Fruit fly (Drosophila melanogaster): ENCODE data around the gene LSm-4.

The LSm-4 gene

dm6 chr2L:10395642-10396487, 9.1 kb downstream of the LSm-4 start, which contains the start of gene Mdh1 (continued):
- TF ChIP-seq Lhr (GFP tag; optimal IDR thresholded peaks at IDR 0.05) (no peak), Drgx (GFP tag; IDR thresholded peaks at IDR 0.05) (no peak), CG31441 (GFP tag; IDR thresholded peaks at IDR 0.05) (peak; percentile 97), sob (GFP tag; IDR thresholded peaks at IDR 0.05) (no peak), Nf-YB (GFP tag; optimal IDR thresholded peaks at IDR 0.05) (peak; percentile 6), CG31388 (GFP tag; optimal IDR thresholded peaks at IDR 0.05) (no peak), cad (GFP tag; optimal IDR thresholded peaks at IDR 0.05) (no peak), CG8388 (GFP tag; optimal IDR thresholded peaks at IDR 0.05) (no peak), CG11085 (GFP tag; IDR thresholded peaks at IDR 0.05) (no peak), phol (tag; optimal IDR thresholded peaks at IDR 0.05) (peak; percentile 25), CG3995 (GFP tag; optimal IDR thresholded peaks at IDR 0.05) (peak; percentile 99), CG4328 (GFP tag; optimal IDR thresholded peaks at IDR 0.05) (no peak), corto (GFP tag; optimal IDR thresholded peaks at IDR 0.05) (peak; percentile 34), BEAF-32 (GFP tag; optimal IDR thresholded peaks at IDR 0.05) (no peak), CG12942 (GFP tag; optimal IDR thresholded peaks at IDR 0.05) (no peak), Sry-δ (GFP tag; optimal IDR thresholded peaks at IDR 0.05) (peak; percentile 53), eyg (GFP tag; optimal IDR thresholded peaks at IDR 0.05) (no peak), Dref (GFP tag; IDR thresholded peaks at IDR 0.05) (peak; percentile 58), CG34376 (GFP tag; optimal IDR thresholded peaks at IDR 0.05) (peak; percentile 37), CG9797 (GFP tag; optimal IDR thresholded peaks at IDR 0.05) (no peak), repo (GFP tag; optimal IDR thresholded peaks at IDR 0.05) (no peak), Doc2 (GFP tag; IDR thresholded peaks at IDR 0.05) (no peak), CG6791 (GFP tag; IDR thresholded peaks at IDR 0.05; ENCODE audit: partially characterized antibody) (no peak), Nf-YC (tag; optimal IDR thresholded peaks at IDR 0.05) (peak; percentile 29), kah (GFP tag; optimal IDR thresholded peaks at IDR 0.05) (no peak)

- TF ChIP-seq da (GFP tag; optimal IDR thresholded peaks at IDR 0.05) (no peak), eve (GFP tag; optimal IDR thresholded peaks at IDR 0.05) (peak in 1 of 2 experiments; percentile 13)
These were observed 10.0 kb downstream of the LSm-4 start for dm6 chr2L:10395035-10395434.

dm6 chr2L:10393467-10393866, 11.5 kb downstream of the LSm-4 start:
- peak; percentile 99 for TF ChIP-seq sug (tag; optimal IDR thresholded peaks at IDR 0.05)
- no peak for TF ChIP-seq E2f1 (GFP tag; IDR thresholded peaks at IDR 0.05)
- peak; percentile 50 for TF ChIP-seq CG34376 (GFP tag; optimal IDR thresholded peaks at IDR 0.05)
- TF ChIP-seq Bgb (GFP tag; IDR thresholded peaks at IDR 0.05; ENCODE audit: partially characterized antibody): peak; percentile 60
- no peak for TF ChIP-seq bowl (GFP tag; IDR thresholded peaks at IDR 0.05)
- peak; percentile 69 for TF ChIP-seq grn (GFP tag; optimal IDR thresholded peaks at IDR 0.05)
- peak; percentile 85 for TF ChIP-seq sd (tag; optimal IDR thresholded peaks at IDR 0.05)
- peak; percentile 96 for TF ChIP-seq exex (tag; optimal IDR thresholded peaks at IDR 0.05)
- no peak for TF ChIP-seq CG18599 (GFP tag; optimal IDR thresholded peaks at IDR 0.05)
- TF ChIP-seq CTCF (GFP tag; optimal IDR thresholded peaks at IDR 0.05): peak; percentile 4
- TF ChIP-seq amos (GFP tag; IDR thresholded peaks at IDR 0.05; ENCODE audit: partially characterized antibody): peak; percentile 48; the same call in 1 of the 2 replicates
- no peak for TF ChIP-seq cato (GFP tag; optimal IDR thresholded peaks at IDR 0.05; ENCODE audit: borderline replicate concordance)

All from whole organism, embryonic.